Worm (Caenorhabditis elegans) whole organism, mixed stage, embryonic: ENCODE data around the gene F26A1.8.

Source experiments
- M03D4.4 ChIP-seq: sonication (generic microtip); optimal IDR thresholded peaks from 2 replicates; lab custom pipeline; 2017; ENCODE audit warnings: mild to moderate bottlenecking, missing genetic modification characterization, missing compliant biosample characterization
- bed-3 ChIP-seq: fragments of 200-800 bp; sonication (Bioruptor generic); optimal IDR thresholded peaks from 3 replicates; lab custom pipeline; 2018; ENCODE audit warnings: mild to moderate bottlenecking, missing genetic modification characterization, moderate library complexity, missing compliant biosample characterization
- blmp-1 ChIP-seq: fragments of 150-350 bp; optimal IDR thresholded peaks from 2 replicates; lab custom pipeline; 2014; ENCODE audit warnings: missing biosample characterization, missing genetic modification characterization
- ceh-39 ChIP-seq: fragments of 150-350 bp; optimal IDR thresholded peaks from 2 replicates; lab custom pipeline; 2014; ENCODE audit warnings: missing biosample characterization, missing genetic modification characterization
- ceh-43 ChIP-seq: fragments of 200-800 bp; sonication (Bioruptor generic); optimal IDR thresholded peaks from 2 replicates; lab custom pipeline; 2018; ENCODE audit warnings: mild to moderate bottlenecking, missing genetic modification characterization, moderate library complexity, missing compliant biosample characterization
- ceh-83 ChIP-seq: fragments of 200-800 bp; sonication (Bioruptor generic); optimal IDR thresholded peaks from 2 replicates; lab custom pipeline; 2018; ENCODE audit warnings: mild to moderate bottlenecking, missing genetic modification characterization, missing compliant biosample characterization
- ces-1 ChIP-seq: fragments of 150-350 bp; optimal IDR thresholded peaks from 2 replicates; lab custom pipeline; 2014; ENCODE audit warnings: missing biosample characterization, missing genetic modification reagents, missing genetic modification characterization
- cnd-1 ChIP-seq: fragments of 200-800 bp; sonication (Bioruptor generic); optimal IDR thresholded peaks from 2 replicates; lab custom pipeline; 2018; ENCODE audit warnings: mild to moderate bottlenecking, missing genetic modification characterization, missing compliant biosample characterization
- elt-1 ChIP-seq: sonication (generic microtip); optimal IDR thresholded peaks from 2 replicates; lab custom pipeline; 2017; ENCODE audit warnings: missing genetic modification characterization, mild to moderate bottlenecking, missing compliant biosample characterization, antibody characterized with exemption, moderate library complexity, borderline replicate concordance; ENCODE audit not compliant: insufficient read depth
- elt-3 ChIP-seq: fragments of 150-350 bp; optimal IDR thresholded peaks from 2 replicates; lab custom pipeline; 2014; ENCODE audit warnings: missing biosample characterization, missing genetic modification characterization
- flh-1 ChIP-seq: fragments of 200-800 bp; sonication (Bioruptor generic); optimal IDR thresholded peaks from 2 replicates; lab custom pipeline; 2018; ENCODE audit warnings: mild to moderate bottlenecking, missing genetic modification characterization, moderate library complexity, missing compliant biosample characterization
- ham-2 ChIP-seq: fragments of 200-800 bp; sonication (Bioruptor generic); optimal IDR thresholded peaks from 2 replicates; lab custom pipeline; 2018; ENCODE audit warnings: mild to moderate bottlenecking, missing genetic modification characterization, missing compliant biosample characterization
- hlh-1 ChIP-seq: fragments of 150-350 bp; optimal IDR thresholded peaks from 2 replicates; lab custom pipeline; 2014; ENCODE audit warnings: missing biosample characterization, missing genetic modification reagents, missing genetic modification characterization
- lin-13 ChIP-seq: fragments of 150-350 bp; optimal IDR thresholded peaks from 2 replicates; lab custom pipeline; 2014; ENCODE audit warnings: missing biosample characterization, missing genetic modification characterization
- lin-32 ChIP-seq: fragments of 200-800 bp; sonication (Bioruptor generic); optimal IDR thresholded peaks from 2 replicates; lab custom pipeline; 2018; ENCODE audit warnings: mild to moderate bottlenecking, missing genetic modification characterization, missing compliant biosample characterization
- mab-5 ChIP-seq: fragments of 150-350 bp; optimal IDR thresholded peaks from 2 replicates; lab custom pipeline; 2014; ENCODE audit warnings: missing biosample characterization, missing genetic modification characterization
- mls-2 ChIP-seq: sonication (generic microtip); optimal IDR thresholded peaks from 2 replicates; lab custom pipeline; 2016; ENCODE audit warnings: mild to moderate bottlenecking, missing genetic modification characterization, moderate library complexity, missing compliant biosample characterization
- nhr-12 ChIP-seq: fragments of 150-350 bp; optimal IDR thresholded peaks from 2 replicates; lab custom pipeline; 2014; ENCODE audit warnings: missing biosample characterization, missing genetic modification characterization
- nhr-2 ChIP-seq: fragments of 150-350 bp; optimal IDR thresholded peaks from 2 replicates; lab custom pipeline; 2014; ENCODE audit warnings: missing biosample characterization, missing genetic modification characterization
- nhr-237 ChIP-seq: fragments of 150-350 bp; optimal IDR thresholded peaks from 2 replicates; lab custom pipeline; 2014; ENCODE audit warnings: missing biosample characterization, missing genetic modification characterization
- nhr-28 ChIP-seq: fragments of 150-350 bp; optimal IDR thresholded peaks from 2 replicates; lab custom pipeline; 2014; ENCODE audit warnings: missing biosample characterization, missing genetic modification characterization
- nhr-76 ChIP-seq: sonication (generic microtip); optimal IDR thresholded peaks from 2 replicates; lab custom pipeline; 2017; ENCODE audit warnings: missing biosample characterization, missing genetic modification characterization
- pha-4 ChIP-seq: fragments of 150-350 bp; optimal IDR thresholded peaks from 2 replicates; lab custom pipeline; 2018; ENCODE audit warnings: missing biosample characterization, missing genetic modification reagents, missing genetic modification characterization
- sem-2 ChIP-seq: fragments of 200-800 bp; sonication (Bioruptor generic); optimal IDR thresholded peaks from 2 replicates; lab custom pipeline; 2018; ENCODE audit warnings: mild to moderate bottlenecking, missing genetic modification characterization, missing compliant biosample characterization
- sptf-1 ChIP-seq: sonication (generic microtip); optimal IDR thresholded peaks from 2 replicates; lab custom pipeline; 2017; ENCODE audit warnings: mild to moderate bottlenecking, missing genetic modification characterization, moderate library complexity, missing compliant biosample characterization
- unc-120 ChIP-seq: sonication (generic microtip); optimal IDR thresholded peaks from 2 replicates; lab custom pipeline; 2017; ENCODE audit warnings: missing genetic modification characterization, missing compliant biosample characterization; ENCODE audit not compliant: poor library complexity, severe bottlenecking
- unc-39 ChIP-seq: fragments of 150-350 bp; optimal IDR thresholded peaks from 2 replicates; lab custom pipeline; 2014; ENCODE audit warnings: missing biosample characterization, missing genetic modification characterization
- unc-62 ChIP-seq: fragments of 150-350 bp; optimal IDR thresholded peaks from 2 replicates; lab custom pipeline; 2014; ENCODE audit warnings: missing biosample characterization, missing genetic modification reagents, missing genetic modification characterization
- zip-8 ChIP-seq: fragments of 150-350 bp; optimal IDR thresholded peaks from 2 replicates; lab custom pipeline; 2014; ENCODE audit warnings: missing biosample characterization, missing genetic modification characterization
- ztf-11 ChIP-seq: fragments of 150-350 bp; optimal IDR thresholded peaks from 2 replicates; lab custom pipeline; 2014; ENCODE audit warnings: missing biosample characterization, missing genetic modification characterization

Gene F26A1.8

DNA sequence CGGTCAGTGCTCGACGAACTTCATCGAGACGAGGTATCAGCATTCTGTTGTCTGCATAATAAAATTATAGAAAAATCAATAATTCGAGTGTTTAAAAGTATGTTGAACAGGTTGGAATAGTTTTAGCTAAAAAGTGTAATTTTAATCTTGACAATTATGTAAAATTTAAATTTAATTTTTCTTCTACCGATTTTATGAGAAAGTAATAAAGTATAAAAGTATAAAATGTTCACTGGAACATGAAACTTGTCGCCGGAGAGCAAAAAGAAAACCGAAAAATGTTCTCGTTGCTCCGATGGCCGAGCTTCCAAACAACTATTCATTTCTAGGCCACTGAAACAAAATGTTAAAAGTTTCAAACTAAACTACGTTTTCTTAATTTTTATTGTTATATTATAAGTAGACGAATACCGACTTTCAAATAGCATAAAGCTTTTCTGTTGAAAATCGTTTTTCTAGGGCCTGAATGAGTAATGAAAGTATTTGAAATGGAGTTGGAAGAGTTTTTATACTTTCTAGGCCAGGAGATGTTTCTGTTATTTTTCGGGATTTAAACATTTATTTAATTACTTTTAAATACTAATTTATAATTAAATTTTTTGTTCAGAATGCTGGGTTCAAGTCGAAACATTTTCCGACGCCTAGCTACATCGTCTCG is 39.8 kb upstream of the F26A1.8 start, which contains the start of the genes C35D10.10 and C35D10.5:
Gene C35D10.10 (minus strand): TSS at position 51 of the 658 bp plus-strand sequence.
Gene C35D10.5 (plus strand): TSS at position 608 of the 658 bp plus-strand sequence.
- TF ChIP-seq lin-13 (tag; lab: Kevin White, UChicago) (no peak), hlh-1 (no peak), unc-120 (no peak), sptf-1 (tag; lab: Kevin White, UChicago) (no peak), mls-2 (tag; lab: Kevin White, UChicago) (no peak), unc-62 (GFP tag; lab: Kevin White, UChicago) (no peak), flh-1 (GFP tag; lab: Kevin White, UChicago) (no peak), ceh-83 (GFP tag; lab: Kevin White, UChicago) (no peak), unc-39 (tag; lab: Kevin White, UChicago) (no peak), cnd-1 (tag; lab: Kevin White, UChicago) (no peak), bed-3 (GFP tag; lab: Kevin White, UChicago) (no peak), ces-1 (GFP tag; lab: Kevin White, UChicago) (no peak), nhr-2 (tag; lab: Kevin White, UChicago) (no peak), zip-8 (tag; lab: Kevin White, UChicago) (no peak)

DNA sequence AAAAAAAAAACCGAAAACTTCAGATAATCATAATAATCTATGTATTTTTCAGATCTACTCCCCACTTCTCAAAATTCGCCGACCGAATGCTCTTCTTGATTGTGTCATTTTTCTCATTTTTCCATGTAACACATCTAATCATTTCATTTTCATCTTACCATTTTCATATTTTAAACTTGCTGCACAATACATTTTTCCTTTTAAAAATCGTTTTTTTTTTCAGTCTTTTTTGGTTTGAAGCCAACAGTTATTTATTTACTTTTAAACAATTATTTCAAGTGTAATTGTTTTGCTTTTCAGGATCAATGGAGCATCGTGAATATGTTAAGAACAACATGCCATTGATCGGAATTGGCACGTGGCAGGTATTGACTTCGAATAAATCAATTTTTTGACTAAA is 37.0 kb upstream of the F26A1.8 start, which contains the start of gene C35D10.6:
Gene C35D10.6 (plus strand): TSS at position 301 of the 400 bp plus-strand sequence.
- TF ChIP-seq pha-4 (no peak), bed-3 (GFP tag; lab: Kevin White, UChicago) (no peak), M03D4.4 (tag; lab: Kevin White, UChicago) (no peak), hlh-1 (no peak), nhr-76 (tag; lab: Kevin White, UChicago) (no peak), mab-5 (no peak)

- no peak for TF ChIP-seq unc-62 (GFP tag; lab: Kevin White, UChicago)
- TF ChIP-seq lin-13 (tag; lab: Kevin White, UChicago), result no peak
- TF ChIP-seq blmp-1 (tag; lab: Kevin White, UChicago), result no peak
- no peak for TF ChIP-seq cnd-1 (tag; lab: Kevin White, UChicago)
- no peak for TF ChIP-seq mab-5
- TF ChIP-seq nhr-28 (tag; lab: Kevin White, UChicago), result no peak
- TF ChIP-seq sptf-1 (tag; lab: Kevin White, UChicago), result no peak
- TF ChIP-seq nhr-237 (tag; lab: Kevin White, UChicago), result no peak
- no peak for TF ChIP-seq ham-2 (GFP tag; lab: Kevin White, UChicago)
- no peak for TF ChIP-seq M03D4.4 (tag; lab: Kevin White, UChicago)
- TF ChIP-seq pha-4, result no peak
- TF ChIP-seq nhr-12 (tag; lab: Kevin White, UChicago), result no peak
- no peak for TF ChIP-seq sem-2 (GFP tag; lab: Kevin White, UChicago)
- TF ChIP-seq ces-1 (GFP tag; lab: Kevin White, UChicago), result no peak
- TF ChIP-seq ztf-11 (tag; lab: Kevin White, UChicago), result no peak
- TF ChIP-seq elt-3, result no peak
- no peak for TF ChIP-seq ceh-39 (tag; lab: Kevin White, UChicago)
- TF ChIP-seq unc-120, result no peak
- TF ChIP-seq ceh-43 (GFP tag; lab: Kevin White, UChicago), result no peak
Measured at ce11 chrIII:4856992-4857391, 35.0 kb upstream of the F26A1.8 start.

DNA sequence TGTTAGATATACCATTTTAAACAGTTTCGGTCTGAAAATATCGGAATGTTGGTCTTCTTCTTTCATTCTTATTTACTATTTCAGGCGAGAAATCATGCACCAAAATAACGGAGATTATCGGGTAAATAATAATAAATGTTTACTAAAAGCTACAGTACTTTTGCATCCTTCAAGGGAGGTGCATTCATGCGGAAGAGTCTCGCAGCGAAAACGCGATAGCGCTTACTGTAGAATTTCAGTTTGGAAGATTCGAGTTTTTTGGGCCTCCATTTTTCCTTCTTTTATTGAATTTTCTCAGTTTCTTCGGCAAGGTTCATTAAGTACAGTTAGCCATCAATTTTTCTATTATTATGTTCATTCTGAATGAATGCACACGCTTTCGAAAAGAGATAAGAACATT is 34.1 kb upstream of the F26A1.8 start, which contains the start of gene C35D10.7:
Gene C35D10.7 (plus strand): TSS at position 85 of the 400 bp plus-strand sequence.
- TF ChIP-seq nhr-237 (tag; lab: Kevin White, UChicago) (no peak), sptf-1 (tag; lab: Kevin White, UChicago) (no peak), nhr-76 (tag; lab: Kevin White, UChicago) (no peak), M03D4.4 (tag; lab: Kevin White, UChicago) (no peak), mab-5 (no peak), unc-120 (no peak), ceh-39 (tag; lab: Kevin White, UChicago) (no peak), unc-39 (tag; lab: Kevin White, UChicago) (no peak), ztf-11 (tag; lab: Kevin White, UChicago) (no peak), mls-2 (tag; lab: Kevin White, UChicago) (no peak), nhr-28 (tag; lab: Kevin White, UChicago) (no peak), ceh-43 (GFP tag; lab: Kevin White, UChicago) (no peak), lin-32 (no peak), zip-8 (tag; lab: Kevin White, UChicago) (no peak), elt-1 (tag; lab: Kevin White, UChicago) (no peak), nhr-2 (tag; lab: Kevin White, UChicago) (no peak), blmp-1 (tag; lab: Kevin White, UChicago) (no peak)
